Worm (Caenorhabditis elegans): ENCODE measurements around the gene Y57A10A.14.

- TF ChIP-seq pha-4 (tag; optimal IDR thresholded peaks at IDR 0.05) (no peak), him-1 (tag; optimal IDR thresholded peaks at IDR 0.05) (no peak), nfyb-1 (GFP tag; IDR thresholded peaks at IDR 0.05) (no peak)
Observed at ce11 chrII:12150227-12150626, 35.5 kb upstream of the Y57A10A.14 start.

All from whole organism, young adult.